Worm (Caenorhabditis elegans) whole organism, L1 larva: ENCODE data around the gene T13C5.3.

Experiments
- C04F5.9 ChIP-seq: sonication (generic microtip); optimal IDR thresholded peaks from 2 replicates; lab custom pipeline; 2016; ENCODE audit warnings: missing genetic modification characterization, missing compliant biosample characterization
- C34B4.2 ChIP-seq: sonication (generic microtip); optimal IDR thresholded peaks from 2 replicates; lab custom pipeline; 2017; ENCODE audit warnings: mild to moderate bottlenecking, missing genetic modification characterization, missing compliant biosample characterization
- Y116A8C.19 ChIP-seq: sonication (generic microtip); optimal IDR thresholded peaks from 2 replicates; lab custom pipeline; 2016; ENCODE audit warnings: missing compliant biosample characterization, missing genetic modification characterization, borderline replicate concordance
- aha-1 ChIP-seq: fragments of 150-350 bp; optimal IDR thresholded peaks from 2 replicates; lab custom pipeline; 2014; ENCODE audit warnings: missing biosample characterization, missing genetic modification characterization
- alr-1 ChIP-seq: fragments of 200-800 bp; sonication (Bioruptor generic); optimal IDR thresholded peaks from 2 replicates; lab custom pipeline; 2018; ENCODE audit warnings: borderline replicate concordance, mild to moderate bottlenecking, missing genetic modification characterization, missing compliant biosample characterization
- blmp-1 ChIP-seq: fragments of 150-350 bp; optimal IDR thresholded peaks from 2 replicates; lab custom pipeline; 2014; ENCODE audit warnings: missing biosample characterization, missing genetic modification characterization
- ceh-8 ChIP-seq: fragments of 200-800 bp; sonication (Bioruptor generic); optimal IDR thresholded peaks from 2 replicates; lab custom pipeline; 2018; ENCODE audit warnings: mild to moderate bottlenecking, missing genetic modification characterization, moderate library complexity, missing compliant biosample characterization
- ceh-82 ChIP-seq, 3 experiments: fragments of 150-350 bp in 1 of 3; sonication (generic microtip) in 2 of 3; optimal IDR thresholded peaks; 2 replicates each; lab custom pipeline; 2014 to 2017; ENCODE audit warnings: missing biosample characterization in 3 of 3, missing genetic modification characterization in 3 of 3
- ceh-90 ChIP-seq: sonication (generic microtip); optimal IDR thresholded peaks from 2 replicates; lab custom pipeline; 2016; ENCODE audit warnings: missing genetic modification characterization, missing compliant biosample characterization
- dpl-1 ChIP-seq, 3 experiments: fragments of 150-350 bp in 2 of 3; sonication (generic microtip) in 1 of 3; optimal IDR thresholded peaks; 2 replicates each; lab custom pipeline; 2014 to 2017; ENCODE audit warnings: missing biosample characterization in 3 of 3, missing genetic modification characterization in 3 of 3, missing genetic modification reagents in 3 of 3
- efl-1 ChIP-seq, 4 experiments: fragments of 150-350 bp; optimal IDR thresholded peaks in 3 of 4; peaks in 1 of 4; 1 replicate in 1 of 4; 2 replicates in 3 of 4; lab custom pipeline; 2014; ENCODE audit warnings: missing biosample characterization in 2 of 4, missing genetic modification characterization in 2 of 4, missing genetic modification reagents in 2 of 4
- efl-3 ChIP-seq: fragments of 200-800 bp; sonication (Bioruptor generic); optimal IDR thresholded peaks from 2 replicates; lab custom pipeline; 2018; ENCODE audit warnings: mild to moderate bottlenecking, missing genetic modification characterization, missing compliant biosample characterization
- egl-13 ChIP-seq: sonication (generic microtip); optimal IDR thresholded peaks from 2 replicates; lab custom pipeline; 2016; ENCODE audit warnings: missing genotype, missing genetic modification reagents, missing genetic modification characterization, missing compliant biosample characterization
- egl-27 ChIP-seq, 2 experiments: fragments of 150-350 bp in 1 of 2; sonication (generic microtip); optimal IDR thresholded peaks; 3 replicates each; lab custom pipeline; 2017 to 2018; ENCODE audit warnings: missing biosample characterization in 2 of 2, missing genetic modification characterization in 2 of 2, missing genetic modification reagents in 2 of 2
- elt-2 ChIP-seq: sonication (generic microtip); optimal IDR thresholded peaks from 2 replicates; lab custom pipeline; 2016; ENCODE audit warnings: missing genetic modification characterization, mild to moderate bottlenecking, inconsistent platforms, missing compliant biosample characterization, missing genetic modification reagents
- elt-3 ChIP-seq, 6 experiments: fragments of 150-350 bp in 1 of 6; sonication (generic microtip); optimal IDR thresholded peaks; 2 replicates each; lab custom pipeline; 2017 to 2018; ENCODE audit warnings: missing biosample characterization in 6 of 6, missing genetic modification characterization in 6 of 6, inconsistent platforms in 1 of 6
- fkh-10 ChIP-seq: sonication (generic microtip); optimal IDR thresholded peaks from 2 replicates; lab custom pipeline; 2017; ENCODE audit warnings: missing biosample characterization, missing genetic modification reagents, missing genetic modification characterization
- fkh-8 ChIP-seq: sonication (generic microtip); optimal IDR thresholded peaks from 2 replicates; lab custom pipeline; 2016; ENCODE audit warnings: mild to moderate bottlenecking, missing genetic modification characterization, missing compliant biosample characterization
- grh-1 ChIP-seq: fragments of 200-800 bp; sonication (Bioruptor generic); IDR thresholded peaks from 2 replicates; pipeline ENCODE4 v1.3.6; 2022; ENCODE audit warnings: missing genetic modification reagents, missing genetic modification characterization, missing compliant biosample characterization
- hpl-2 ChIP-seq: fragments of 150-350 bp; optimal IDR thresholded peaks from 2 replicates; lab custom pipeline; 2014; ENCODE audit warnings: missing biosample characterization, missing genetic modification reagents, missing genetic modification characterization
- irx-1 ChIP-seq: sonication (generic microtip); optimal IDR thresholded peaks from 2 replicates; lab custom pipeline; 2016; ENCODE audit warnings: missing genetic modification characterization, missing compliant biosample characterization
- isw-1 ChIP-seq: fragments of 200-800 bp; sonication (Bioruptor generic); IDR thresholded peaks from 2 replicates; pipeline ENCODE4 v1.3.6; 2022; ENCODE audit warnings: missing genetic modification characterization, missing compliant biosample characterization
- jun-1 ChIP-seq: fragments of 150-350 bp; optimal IDR thresholded peaks from 2 replicates; lab custom pipeline; 2014; ENCODE audit warnings: missing biosample characterization, missing genetic modification reagents, missing genetic modification characterization
- lin-13 ChIP-seq: fragments of 150-350 bp; optimal IDR thresholded peaks from 2 replicates; lab custom pipeline; 2014; ENCODE audit warnings: missing biosample characterization, missing genetic modification reagents, missing genetic modification characterization
- lin-14 ChIP-seq: fragments of 200-800 bp; sonication (Bioruptor generic); optimal IDR thresholded peaks from 2 replicates; lab custom pipeline; 2018; ENCODE audit warnings: mild to moderate bottlenecking, missing genetic modification characterization, moderate library complexity, missing compliant biosample characterization
- lin-39 ChIP-seq: fragments of 150-350 bp; optimal IDR thresholded peaks from 2 replicates; lab custom pipeline; 2014; ENCODE audit warnings: missing biosample characterization, missing genetic modification reagents, missing genetic modification characterization
- lir-3 ChIP-seq: sonication (generic microtip); optimal IDR thresholded peaks from 2 replicates; lab custom pipeline; 2016; ENCODE audit warnings: mild to moderate bottlenecking, missing genetic modification characterization, moderate library complexity, missing compliant biosample characterization; ENCODE audit not compliant: poor library complexity
- mab-9 ChIP-seq: fragments of 200-800 bp; sonication (Bioruptor generic); IDR thresholded peaks from 2 replicates; pipeline ENCODE4 v1.3.6; 2022; ENCODE audit warnings: missing genetic modification reagents, missing genetic modification characterization, missing compliant biosample characterization
- mef-2 ChIP-seq: fragments of 150-350 bp; optimal IDR thresholded peaks from 2 replicates; lab custom pipeline; 2014; ENCODE audit warnings: missing biosample characterization, missing genetic modification characterization
- nhr-11 ChIP-seq: fragments of 150-350 bp; optimal IDR thresholded peaks from 2 replicates; lab custom pipeline; 2014; ENCODE audit warnings: missing biosample characterization, missing genetic modification characterization
- nhr-12 ChIP-seq: sonication (generic microtip); optimal IDR thresholded peaks from 2 replicates; lab custom pipeline; 2017; ENCODE audit warnings: missing biosample characterization, missing genetic modification characterization
- nhr-20 ChIP-seq: sonication (generic microtip); optimal IDR thresholded peaks from 2 replicates; lab custom pipeline; 2016; ENCODE audit warnings: mild to moderate bottlenecking, missing genetic modification characterization, missing compliant biosample characterization
- nhr-28 ChIP-seq: fragments of 150-350 bp; optimal IDR thresholded peaks from 2 replicates; lab custom pipeline; 2014; ENCODE audit warnings: missing biosample characterization, missing genetic modification characterization
- nhr-47 ChIP-seq: sonication (generic microtip); optimal IDR thresholded peaks from 2 replicates; lab custom pipeline; 2016; ENCODE audit warnings: mild to moderate bottlenecking, missing genetic modification characterization, moderate library complexity, missing compliant biosample characterization
- nhr-77 ChIP-seq: fragments of 150-350 bp; optimal IDR thresholded peaks from 2 replicates; lab custom pipeline; 2014; ENCODE audit warnings: missing biosample characterization, missing genetic modification characterization
- nhr-84 ChIP-seq: sonication (generic microtip); optimal IDR thresholded peaks from 2 replicates; lab custom pipeline; 2017; ENCODE audit warnings: missing biosample characterization, missing genetic modification characterization
- nhr-85 ChIP-seq: sonication (generic microtip); peaks from one replicate; lab custom pipeline; 2016; ENCODE audit warnings: missing genetic modification characterization, inconsistent platforms, missing compliant biosample characterization
- pag-3 ChIP-seq: sonication (generic microtip); optimal IDR thresholded peaks from 2 replicates; lab custom pipeline; 2017; ENCODE audit warnings: missing genetic modification characterization, mild to moderate bottlenecking, missing compliant biosample characterization, antibody characterized with exemption, borderline replicate concordance; ENCODE audit not compliant: insufficient read depth
- pqm-1 ChIP-seq: sonication (generic microtip); optimal IDR thresholded peaks from 3 replicates; lab custom pipeline; 2017; ENCODE audit warnings: missing biosample characterization, missing genetic modification characterization
- skn-1 ChIP-seq: fragments of 150-350 bp; optimal IDR thresholded peaks from 2 replicates; lab custom pipeline; 2014; ENCODE audit warnings: missing biosample characterization, missing genetic modification characterization
- snpc-4 ChIP-seq: fragments of 150-350 bp; optimal IDR thresholded peaks from 2 replicates; lab custom pipeline; 2014; ENCODE audit warnings: missing biosample characterization, missing genetic modification characterization
- snu-23 ChIP-seq: sonication (generic microtip); optimal IDR thresholded peaks from 2 replicates; lab custom pipeline; 2016; ENCODE audit warnings: missing genetic modification characterization, missing compliant biosample characterization
- swsn-7 ChIP-seq: sonication (generic microtip); optimal IDR thresholded peaks from 2 replicates; lab custom pipeline; 2016; ENCODE audit warnings: missing genetic modification characterization, missing compliant biosample characterization
- unc-130 ChIP-seq: fragments of 150-350 bp; optimal IDR thresholded peaks from 2 replicates; lab custom pipeline; 2017; ENCODE audit warnings: missing biosample characterization, missing genetic modification characterization, inconsistent platforms
- unc-30 ChIP-seq: sonication (generic microtip); optimal IDR thresholded peaks from 2 replicates; lab custom pipeline; 2017; ENCODE audit warnings: missing biosample characterization, missing genetic modification characterization
- unc-86 ChIP-seq: sonication (generic microtip); optimal IDR thresholded peaks from 2 replicates; lab custom pipeline; 2016; ENCODE audit warnings: missing genetic modification characterization, missing compliant biosample characterization
- vab-15 ChIP-seq: sonication (generic microtip); optimal IDR thresholded peaks from 2 replicates; lab custom pipeline; 2017; ENCODE audit warnings: missing genotype, mild to moderate bottlenecking, missing genetic modification characterization, missing compliant biosample characterization
- xbp-1 ChIP-seq: sonication (generic microtip); optimal IDR thresholded peaks from 2 replicates; lab custom pipeline; 2016; ENCODE audit warnings: missing genetic modification characterization, missing compliant biosample characterization
- zag-1 ChIP-seq: fragments of 150-350 bp; optimal IDR thresholded peaks from 2 replicates; lab custom pipeline; 2014; ENCODE audit warnings: missing biosample characterization, missing genetic modification characterization
- ztf-11 ChIP-seq, 2 experiments: sonication (generic microtip); optimal IDR thresholded peaks; 2 replicates each; lab custom pipeline; 2016 to 2017; ENCODE audit warnings: missing genetic modification characterization in 2 of 2, missing biosample characterization in 1 of 2, missing compliant biosample characterization in 1 of 2

The T13C5.3 gene

DNA sequence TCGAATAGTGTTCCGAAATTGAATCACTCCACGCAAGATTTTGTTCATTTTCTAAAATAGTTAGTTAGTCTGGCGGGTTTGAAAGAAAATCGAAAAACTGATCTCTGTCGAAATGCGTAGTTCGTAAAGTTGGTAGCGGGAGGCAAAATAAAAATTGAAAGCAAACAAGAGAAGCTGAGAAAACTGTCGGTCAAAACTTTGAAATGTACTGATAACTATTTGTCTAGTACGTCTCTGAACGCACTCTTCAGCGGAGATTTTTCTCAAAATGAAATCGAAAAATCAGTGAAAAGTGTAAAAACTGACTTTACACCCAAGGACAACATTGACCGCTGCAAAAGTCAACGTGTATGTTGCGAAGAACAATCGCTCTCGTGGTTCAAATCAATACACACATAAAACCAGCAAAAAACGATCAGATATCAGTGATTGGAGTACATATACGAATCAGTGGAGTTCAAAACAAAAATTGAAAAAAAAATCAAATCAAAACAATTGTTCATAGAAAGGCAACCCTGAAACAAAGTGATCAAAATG, 26.4 kb downstream of the T13C5.3 start, which contains the start of gene bca-1 (continued):
- TF ChIP-seq efl-3 (GFP tag; lab: Kevin White, UChicago) = no peak
- no peak for TF ChIP-seq C04F5.9 (tag; lab: Kevin White, UChicago)
- TF ChIP-seq efl-1 (optimal IDR thresholded peaks at IDR 0.05; lab: Kevin White, UChicago) = no peak
- TF ChIP-seq efl-1 (GFP tag; optimal IDR thresholded peaks at IDR 0.05 in 1 of 2; lab: Kevin White, UChicago) = peak in 1 of 2 experiments; percentile 84
- no peak for TF ChIP-seq ceh-90
- peak; percentile 91 for TF ChIP-seq snu-23 (GFP tag; lab: Kevin White, UChicago)
- no peak for TF ChIP-seq elt-2 (tag; lab: Kevin White, UChicago)
- peak; percentile 50 for TF ChIP-seq unc-130 (tag; lab: Kevin White, UChicago)
- no peak for TF ChIP-seq hpl-2
- TF ChIP-seq nhr-47 (tag; lab: Kevin White, UChicago) = peak; percentile 56
- TF ChIP-seq egl-27 (tag; optimal IDR thresholded peaks at IDR 0.05; lab: Kevin White, UChicago) = no peak
- no peak for TF ChIP-seq vab-15 (tag; lab: Kevin White, UChicago)
- TF ChIP-seq mab-9 = no peak
- no peak for TF ChIP-seq nhr-28 (tag; lab: Kevin White, UChicago)
- no peak for TF ChIP-seq C34B4.2 (tag; lab: Kevin White, UChicago)
- TF ChIP-seq nhr-11 (tag; lab: Kevin White, UChicago) = no peak
- no peak for TF ChIP-seq swsn-7
- TF ChIP-seq nhr-12 (tag; lab: Kevin White, UChicago) = no peak
- TF ChIP-seq nhr-20 (tag; lab: Kevin White, UChicago) = peak; percentile 88
- no peak for TF ChIP-seq pag-3 (tag; lab: Kevin White, UChicago)
- no peak for TF ChIP-seq unc-30 (tag; lab: Kevin White, UChicago)
- no peak for TF ChIP-seq ceh-8
- no peak for TF ChIP-seq lin-39 (tag; lab: Kevin White, UChicago)
- TF ChIP-seq unc-86 (tag; lab: Kevin White, UChicago) = no peak
- peak; percentile 83 for TF ChIP-seq blmp-1 (tag; lab: Kevin White, UChicago)
- no peak for TF ChIP-seq lir-3
- no peak for TF ChIP-seq aha-1 (tag; lab: Kevin White, UChicago)
- TF ChIP-seq ceh-82 (tag; optimal IDR thresholded peaks at IDR 0.05; lab: Kevin White, UChicago) = no peak
- no peak for TF ChIP-seq fkh-8 (tag; lab: Kevin White, UChicago)
- TF ChIP-seq fkh-10 = no peak
- TF ChIP-seq ztf-11 (tag; optimal IDR thresholded peaks at IDR 0.05; lab: Kevin White, UChicago) = no peak
- TF ChIP-seq skn-1 (tag; lab: Kevin White, UChicago) = no peak
- TF ChIP-seq grh-1 (GFP tag; lab: Robert Waterston, UW) = peak; percentile 40
- no peak for TF ChIP-seq nhr-84
- TF ChIP-seq snpc-4 (tag; lab: Kevin White, UChicago) = no peak
- TF ChIP-seq elt-3 (tag; optimal IDR thresholded peaks at IDR 0.05; lab: Kevin White, UChicago) = peak in 2 of 6 experiments; percentile 59 to 68
- no peak for TF ChIP-seq jun-1 (tag; lab: Kevin White, UChicago)
- TF ChIP-seq Y116A8C.19 (tag; lab: Kevin White, UChicago) = no peak
- TF ChIP-seq lin-14 = peak; percentile 72

DNA sequence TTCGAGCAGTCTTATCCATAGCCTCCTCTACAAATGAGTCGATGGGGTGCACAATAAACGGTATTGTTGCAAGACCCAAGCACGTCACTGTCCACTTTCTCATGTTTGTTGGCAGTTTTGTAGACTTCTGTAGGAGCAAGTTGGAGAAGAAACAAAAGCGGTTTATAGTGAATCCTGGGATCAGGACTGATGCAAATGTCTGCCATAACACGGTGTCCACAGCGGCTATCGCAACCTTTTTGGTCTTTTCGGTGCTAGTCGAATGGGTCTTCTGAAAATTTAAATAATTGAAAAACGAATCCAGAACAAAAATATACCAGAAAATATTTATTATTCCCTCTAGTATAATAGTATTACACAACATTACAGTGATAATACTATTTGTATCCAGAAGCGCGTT, 27.0 kb downstream of the T13C5.3 start:
- TF ChIP-seq nhr-85 (tag; lab: Kevin White, UChicago) (no peak), zag-1 (tag; lab: Kevin White, UChicago) (no peak), dpl-1 (GFP tag; optimal IDR thresholded peaks at IDR 0.05; lab: Kevin White, UChicago) (no peak), alr-1 (tag; lab: Kevin White, UChicago) (no peak), skn-1 (tag; lab: Kevin White, UChicago) (no peak), isw-1 (no peak), nhr-28 (tag; lab: Kevin White, UChicago) (no peak), snu-23 (GFP tag; lab: Kevin White, UChicago) (no peak), xbp-1 (tag; lab: Kevin White, UChicago) (no peak), Y116A8C.19 (tag; lab: Kevin White, UChicago) (no peak), lin-13 (GFP tag; lab: Kevin White, UChicago) (no peak), jun-1 (tag; lab: Kevin White, UChicago) (no peak), blmp-1 (tag; lab: Kevin White, UChicago) (no peak), egl-13 (tag; lab: Kevin White, UChicago) (no peak), pqm-1 (tag; lab: Kevin White, UChicago) (no peak), irx-1 (tag; lab: Kevin White, UChicago) (no peak), nhr-77 (tag; lab: Kevin White, UChicago) (no peak), aha-1 (tag; lab: Kevin White, UChicago) (no peak), mef-2 (tag; lab: Kevin White, UChicago) (no peak)
- TF ChIP-seq, all 84 proteins: peak for 0
